Fruit fly (Drosophila melanogaster): ENCODE data around the gene Kcmf1.
A peak's percentile ranks its signal among the peaks of the same experiment; 100 is the strongest.

The Kcmf1 gene

DNA sequence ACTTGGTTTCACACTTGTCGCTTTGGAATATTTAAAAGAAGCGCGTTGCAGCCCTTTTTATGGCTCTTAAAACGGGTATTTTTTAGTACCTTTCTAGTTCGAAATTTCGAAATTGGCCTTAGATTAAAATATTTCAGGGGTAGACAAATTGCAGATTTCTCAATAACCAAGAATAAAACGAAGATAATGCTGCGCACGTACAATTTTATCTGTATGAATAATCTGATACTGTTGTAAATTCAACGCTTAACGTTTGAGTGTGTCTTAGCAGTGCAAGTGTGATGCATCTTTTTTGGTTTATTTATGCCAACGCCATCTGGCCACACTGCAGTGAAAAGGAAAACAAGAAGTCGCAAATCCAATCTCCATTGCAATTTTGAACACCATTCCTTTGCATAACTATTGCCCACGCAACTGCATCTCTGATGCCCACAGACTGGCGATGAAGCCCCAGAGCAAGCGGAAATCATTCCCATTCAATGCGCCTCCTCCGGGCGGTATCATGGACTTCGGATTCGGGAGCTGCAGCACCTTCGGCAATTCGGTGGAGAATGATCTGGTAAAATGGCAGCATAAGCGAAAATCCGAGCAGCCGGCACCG lies 35.9 kb upstream of the Kcmf1 start, which contains the start of gene Nmdmc (continued):
- TF ChIP-seq CG16863 (GFP tag; optimal IDR thresholded peaks at IDR 0.05): no peak
- TF ChIP-seq CG13624 (GFP tag; optimal IDR thresholded peaks at IDR 0.05): no peak
- TF ChIP-seq Xrp1 (GFP tag; IDR thresholded peaks at IDR 0.05): no peak
- TF ChIP-seq CG6765 (GFP tag; optimal IDR thresholded peaks at IDR 0.05): no peak
- TF ChIP-seq H15 (GFP tag; IDR thresholded peaks at IDR 0.05): no peak
- no peak for TF ChIP-seq CG18764 (GFP tag; optimal IDR thresholded peaks at IDR 0.05)
- TF ChIP-seq Bgb (GFP tag; IDR thresholded peaks at IDR 0.05; ENCODE audit: partially characterized antibody): no peak
- TF ChIP-seq NfI (GFP tag; optimal IDR thresholded peaks at IDR 0.05): no peak
- no peak for TF ChIP-seq Sox100B (GFP tag; optimal IDR thresholded peaks at IDR 0.05)
- TF ChIP-seq lilli (GFP tag; optimal IDR thresholded peaks at IDR 0.05): no peak
- no peak for TF ChIP-seq jigr1 (GFP tag; IDR thresholded peaks at IDR 0.05)
- TF ChIP-seq ssp (GFP tag; IDR thresholded peaks at IDR 0.05): no peak
- no peak for TF ChIP-seq CG10274 (GFP tag; optimal IDR thresholded peaks at IDR 0.05)
- no peak for TF ChIP-seq CG2129 (GFP tag; IDR thresholded peaks at IDR 0.05; ENCODE audit: partially characterized antibody)
- no peak for TF ChIP-seq Fer1 (GFP tag; optimal IDR thresholded peaks at IDR 0.05)
- no peak for TF ChIP-seq CG4730 (GFP tag; IDR thresholded peaks at IDR 0.05)
- TF ChIP-seq CG17568 (GFP tag; optimal IDR thresholded peaks at IDR 0.05): no peak
- TF ChIP-seq CG1024 (GFP tag; IDR thresholded peaks at IDR 0.05): no peak
- no peak for TF ChIP-seq Gsc (GFP tag; IDR thresholded peaks at IDR 0.05)
- no peak for TF ChIP-seq klu (GFP tag; IDR thresholded peaks at IDR 0.05)
- TF ChIP-seq bigmax (GFP tag; optimal IDR thresholded peaks at IDR 0.05): no peak
- no peak for TF ChIP-seq CG5180 (GFP tag; optimal IDR thresholded peaks at IDR 0.05)
- no peak for TF ChIP-seq CG10321 (GFP tag; IDR thresholded peaks at IDR 0.05)
- TF ChIP-seq YL-1 (GFP tag; optimal IDR thresholded peaks at IDR 0.05): peak; percentile 38
- TF ChIP-seq E2f2 (GFP tag; IDR thresholded peaks at IDR 0.05): no peak
- TF ChIP-seq wdn (GFP tag; IDR thresholded peaks at IDR 0.05): no peak
- no peak for TF ChIP-seq CG8089 (GFP tag; optimal IDR thresholded peaks at IDR 0.05)
- TF ChIP-seq trh (GFP tag; optimal IDR thresholded peaks at IDR 0.05): no peak
- TF ChIP-seq CG15696 (tag; optimal IDR thresholded peaks at IDR 0.05): no peak
- TF ChIP-seq CG12942 (GFP tag; optimal IDR thresholded peaks at IDR 0.05): no peak
- TF ChIP-seq CG1832 (GFP tag; optimal IDR thresholded peaks at IDR 0.05): no peak
- no peak for TF ChIP-seq mam (GFP tag; optimal IDR thresholded peaks at IDR 0.05)
- TF ChIP-seq Lim3 (GFP tag; IDR thresholded peaks at IDR 0.05): no peak
- TF ChIP-seq unpg (GFP tag; optimal IDR thresholded peaks at IDR 0.05): no peak
- TF ChIP-seq amos (GFP tag; IDR thresholded peaks at IDR 0.05; ENCODE audit: partially characterized antibody): no peak
- no peak for TF ChIP-seq Dref (GFP tag; IDR thresholded peaks at IDR 0.05)
- TF ChIP-seq CG10654 (GFP tag; optimal IDR thresholded peaks at IDR 0.05): no peak
- no peak for TF ChIP-seq CG3065 (GFP tag; optimal IDR thresholded peaks at IDR 0.05)
- no peak for TF ChIP-seq Bteb2 (GFP tag; optimal IDR thresholded peaks at IDR 0.05)
- TF ChIP-seq C15 (GFP tag; IDR thresholded peaks at IDR 0.05): no peak
- no peak for TF ChIP-seq ind (GFP tag; optimal IDR thresholded peaks at IDR 0.05)
- TF ChIP-seq salm (tag; optimal IDR thresholded peaks at IDR 0.05): no peak
- TF ChIP-seq Hey (tag; optimal IDR thresholded peaks at IDR 0.05): no peak
- no peak for TF ChIP-seq sima (GFP tag; optimal IDR thresholded peaks at IDR 0.05)
- no peak for TF ChIP-seq CG8281 (tag; optimal IDR thresholded peaks at IDR 0.05)
- TF ChIP-seq HLH4C (GFP tag; IDR thresholded peaks at IDR 0.05; ENCODE audit: partially characterized antibody): no peak
- TF ChIP-seq inv (GFP tag; IDR thresholded peaks at IDR 0.05; ENCODE audit: partially characterized antibody): no peak
- TF ChIP-seq HmgD (GFP tag; optimal IDR thresholded peaks at IDR 0.05): no peak
- TF ChIP-seq crc (GFP tag; optimal IDR thresholded peaks at IDR 0.05): no peak
- TF ChIP-seq Nf-YA (GFP tag; IDR thresholded peaks at IDR 0.05): no peak
- TF ChIP-seq CG15479 (GFP tag; optimal IDR thresholded peaks at IDR 0.05): peak; percentile 8
- TF ChIP-seq Six4 (GFP tag; optimal IDR thresholded peaks at IDR 0.05): no peak
